Fruit fly (Drosophila melanogaster): ENCODE data around the gene CG6678.

The CG6678 gene

dm6 chr3R:21853618-21854573 lies 32.9 kb upstream of the CG6678 start (continued):
- TF ChIP-seq Gsc (GFP tag; IDR thresholded peaks at IDR 0.05): no peak
- TF ChIP-seq her (GFP tag; optimal IDR thresholded peaks at IDR 0.05): peak; percentile 23
- TF ChIP-seq tin (GFP tag; optimal IDR thresholded peaks at IDR 0.05): no peak
- TF ChIP-seq CG1832 (GFP tag; optimal IDR thresholded peaks at IDR 0.05): peak; percentile 66
- TF ChIP-seq CG31441 (GFP tag; IDR thresholded peaks at IDR 0.05): no peak; the same call in 1 of the 2 replicates
- TF ChIP-seq CG6813 (GFP tag; optimal IDR thresholded peaks at IDR 0.05): peak; percentile 12
- TF ChIP-seq ham (GFP tag; IDR thresholded peaks at IDR 0.05): no peak
- peak; percentile 3 for TF ChIP-seq CG34376 (GFP tag; optimal IDR thresholded peaks at IDR 0.05)
- peak; percentile 0 for TF ChIP-seq CG1603 (tag; optimal IDR thresholded peaks at IDR 0.05)
- TF ChIP-seq CG13424 (tag; optimal IDR thresholded peaks at IDR 0.05): no peak
- peak; percentile 30 for TF ChIP-seq CG17802 (tag; optimal IDR thresholded peaks at IDR 0.05)
- no peak for TF ChIP-seq CG3995 (GFP tag; optimal IDR thresholded peaks at IDR 0.05)
- peak; percentile 61 for TF ChIP-seq CG32772 (GFP tag; IDR thresholded peaks at IDR 0.05)
- TF ChIP-seq phol (tag; optimal IDR thresholded peaks at IDR 0.05): no peak
- TF ChIP-seq Meics (GFP tag; optimal IDR thresholded peaks at IDR 0.05): no peak
- peak; percentile 11 for TF ChIP-seq Blimp-1 (GFP tag; optimal IDR thresholded peaks at IDR 0.05)
- TF ChIP-seq Dbx (GFP tag; IDR thresholded peaks at IDR 0.05): 0 out of 3 replicates have a peak, but pooled peaks have one; percentile 10
- TF ChIP-seq lola (GFP tag; optimal IDR thresholded peaks at IDR 0.05): no peak
- peak; percentile 8 for TF ChIP-seq run (tag; optimal IDR thresholded peaks at IDR 0.05)
- no peak for TF ChIP-seq sna (GFP tag; IDR thresholded peaks at IDR 0.05; ENCODE audit: partially characterized antibody)
- TF ChIP-seq CG10543 (GFP tag; optimal IDR thresholded peaks at IDR 0.05): peak; percentile 78
- no peak for TF ChIP-seq CG6654 (GFP tag; optimal IDR thresholded peaks at IDR 0.05)
- TF ChIP-seq Hmr (GFP tag; optimal IDR thresholded peaks at IDR 0.05): no peak
- peak; percentile 78 for TF ChIP-seq pros (GFP tag; optimal IDR thresholded peaks at IDR 0.05)
- no peak for TF ChIP-seq dimm (GFP tag; IDR thresholded peaks at IDR 0.05)
- TF ChIP-seq Fer1 (GFP tag; optimal IDR thresholded peaks at IDR 0.05): peak; percentile 15
- peak in 1 of 2 experiments; percentile 60 for TF ChIP-seq insv (GFP tag; optimal IDR thresholded peaks at IDR 0.05)
- peak; percentile 55 for TF ChIP-seq lab (GFP tag; optimal IDR thresholded peaks at IDR 0.05)
- peak in 1 of 2 experiments; percentile 89 for TF ChIP-seq Pdp1 (GFP tag; optimal IDR thresholded peaks at IDR 0.05)
- TF ChIP-seq NC2β (GFP tag; optimal IDR thresholded peaks at IDR 0.05): peak; percentile 14
- no peak for TF ChIP-seq HLH3B (GFP tag; IDR thresholded peaks at IDR 0.05)
- peak in 1 of 2 experiments; percentile 54 for TF ChIP-seq Hr78 (GFP tag; optimal IDR thresholded peaks at IDR 0.05)
- TF ChIP-seq E2f1 (GFP tag; IDR thresholded peaks at IDR 0.05): peak; percentile 69; the same call in 1 of the 2 replicates
- TF ChIP-seq al (GFP tag; IDR thresholded peaks at IDR 0.05): 0 out of 2 replicates have a peak, but pooled peaks have one; percentile 12
- TF ChIP-seq CG17385 (GFP tag; optimal IDR thresholded peaks at IDR 0.05): peak; percentile 21
- peak; percentile 49 for TF ChIP-seq CG13287 (GFP tag; IDR thresholded peaks at IDR 0.05; ENCODE audit: partially characterized antibody)
- no peak for TF ChIP-seq kay (GFP tag; optimal IDR thresholded peaks at IDR 0.05)
- TF ChIP-seq Xbp1 (GFP tag; optimal IDR thresholded peaks at IDR 0.05): no peak
- peak; percentile 30 for TF ChIP-seq HmgZ (tag; optimal IDR thresholded peaks at IDR 0.05)
- peak; percentile 1 for TF ChIP-seq CG14965 (GFP tag; optimal IDR thresholded peaks at IDR 0.05; ENCODE audit: borderline replicate concordance)
- peak; percentile 41 for TF ChIP-seq CG3163 (GFP tag; optimal IDR thresholded peaks at IDR 0.05)
- peak; percentile 16; the same call in 1 of the 2 replicates for TF ChIP-seq CG14441 (GFP tag; IDR thresholded peaks at IDR 0.05)
- TF ChIP-seq bsh (GFP tag; optimal IDR thresholded peaks at IDR 0.05): peak in 1 of 2 experiments; percentile 46
- TF ChIP-seq C15 (GFP tag; IDR thresholded peaks at IDR 0.05): no peak
- TF ChIP-seq Dfd (GFP tag; optimal IDR thresholded peaks at IDR 0.05): no peak
- TF ChIP-seq Drgx (GFP tag; IDR thresholded peaks at IDR 0.05): peak; percentile 40
